Worm (Caenorhabditis elegans) whole organism, midembryonic: ENCODE results near the gene K10C9.4.
A peak's percentile ranks its signal among the peaks of the same experiment; 100 is the strongest.

Experiments
- T22C8.4 ChIP-seq: fragments of 200-800 bp; sonication (Bioruptor generic); IDR thresholded peaks from 2 replicates; pipeline ENCODE4 v1.3.6; 2022; ENCODE audit warnings: missing genetic modification characterization, missing compliant biosample characterization
- cog-1 ChIP-seq: sonication (generic microtip); optimal IDR thresholded peaks from 2 replicates; lab custom pipeline; 2016; ENCODE audit warnings: missing genetic modification characterization, missing compliant biosample characterization
- flt-1 ChIP-seq: fragments of 200-800 bp; sonication (Bioruptor generic); IDR thresholded peaks from 2 replicates; pipeline ENCODE4 v1.3.6; 2022; ENCODE audit warnings: missing genetic modification characterization, missing compliant biosample characterization
- klf-2 ChIP-seq: fragments of 200-800 bp; sonication (Bioruptor generic); conservative IDR thresholded peaks from 2 replicates; pipeline ENCODE4 v1.3.6; 2022; ENCODE audit warnings: missing genetic modification reagents, missing genetic modification characterization, missing compliant biosample characterization
- med-1 ChIP-seq: sonication (generic microtip); optimal IDR thresholded peaks from 2 replicates; lab custom pipeline; 2017; ENCODE audit warnings: missing genetic modification characterization, mild to moderate bottlenecking, missing compliant biosample characterization, antibody characterized with exemption, missing genetic modification reagents; ENCODE audit not compliant: insufficient read depth
- ref-1 ChIP-seq: fragments of 200-800 bp; sonication (Bioruptor generic); conservative IDR thresholded peaks from 2 replicates; pipeline ENCODE4 v1.3.6; 2022; ENCODE audit warnings: missing genetic modification reagents, missing genetic modification characterization, missing compliant biosample characterization
- tab-1 ChIP-seq: fragments of 200-800 bp; sonication (Bioruptor generic); IDR thresholded peaks from 2 replicates; pipeline ENCODE4 v1.3.6; 2022; ENCODE audit warnings: missing genetic modification characterization, missing compliant biosample characterization
- ztf-23 ChIP-seq: fragments of 200-800 bp; sonication (Bioruptor generic); IDR thresholded peaks from 2 replicates; pipeline ENCODE4 v1.3.6; 2022; ENCODE audit warnings: missing genetic modification reagents, missing genetic modification characterization, missing compliant biosample characterization
- ztf-29 ChIP-seq: fragments of 200-800 bp; sonication (Bioruptor generic); IDR thresholded peaks from 2 replicates; pipeline ENCODE4 v1.3.6; 2022; ENCODE audit warnings: missing genetic modification reagents, missing genetic modification characterization, missing compliant biosample characterization

Gene K10C9.4

ce11 chrV:1061295-1061694 lies 8.5 kb upstream of the K10C9.4 start, which contains the start of gene rnst-2:
rnst-2 (plus strand) TSS chrV:1061595.
- no peak for TF ChIP-seq tab-1 (GFP tag; lab: Robert Waterston, UW)
- no peak for TF ChIP-seq med-1
- TF ChIP-seq klf-2 (GFP tag; lab: Robert Waterston, UW): no peak
- TF ChIP-seq cog-1 (tag; lab: Kevin White, UChicago): no peak
- no peak for TF ChIP-seq ztf-23 (GFP tag; lab: Robert Waterston, UW)
- TF ChIP-seq flt-1: no peak
- no peak for TF ChIP-seq ztf-29 (GFP tag; lab: Robert Waterston, UW)
- no peak for TF ChIP-seq T22C8.4 (GFP tag; lab: Robert Waterston, UW)
- no peak for TF ChIP-seq ref-1 (GFP tag; lab: Robert Waterston, UW)

- no peak for TF ChIP-seq flt-1
- TF ChIP-seq tab-1 (GFP tag; lab: Robert Waterston, UW): no peak
- TF ChIP-seq ref-1 (GFP tag; lab: Robert Waterston, UW): no peak
- TF ChIP-seq ztf-23 (GFP tag; lab: Robert Waterston, UW): no peak
- TF ChIP-seq klf-2 (GFP tag; lab: Robert Waterston, UW): no peak
- TF ChIP-seq T22C8.4 (GFP tag; lab: Robert Waterston, UW): no peak
- TF ChIP-seq cog-1 (tag; lab: Kevin White, UChicago): no peak
- no peak for TF ChIP-seq ztf-29 (GFP tag; lab: Robert Waterston, UW)
- TF ChIP-seq med-1: no peak
These were observed 7.5 kb upstream of the K10C9.4 start for ce11 chrV:1060219-1060863.

ce11 chrV:1053385-1053784 lies 571 bp upstream of the K10C9.4 start:
- TF ChIP-seq ztf-23 (GFP tag; lab: Robert Waterston, UW) (no peak), med-1 (no peak), klf-2 (GFP tag; lab: Robert Waterston, UW) (no peak), ref-1 (GFP tag; lab: Robert Waterston, UW) (no peak), cog-1 (tag; lab: Kevin White, UChicago) (no peak), tab-1 (GFP tag; lab: Robert Waterston, UW) (no peak), ztf-29 (GFP tag; lab: Robert Waterston, UW) (no peak), T22C8.4 (GFP tag; lab: Robert Waterston, UW) (no peak), flt-1 (no peak)

- no peak for TF ChIP-seq med-1
- TF ChIP-seq T22C8.4 (GFP tag; lab: Robert Waterston, UW): no peak
- no peak for TF ChIP-seq ref-1 (GFP tag; lab: Robert Waterston, UW)
- TF ChIP-seq klf-2 (GFP tag; lab: Robert Waterston, UW): no peak
- TF ChIP-seq ztf-29 (GFP tag; lab: Robert Waterston, UW): no peak
- no peak for TF ChIP-seq tab-1 (GFP tag; lab: Robert Waterston, UW)
- no peak for TF ChIP-seq cog-1 (tag; lab: Kevin White, UChicago)
- TF ChIP-seq ztf-23 (GFP tag; lab: Robert Waterston, UW): no peak
- no peak for TF ChIP-seq flt-1
These were observed 1.2 kb downstream of the K10C9.4 start for ce11 chrV:1051651-1052050.

- TF ChIP-seq T22C8.4 (GFP tag; lab: Robert Waterston, UW): peak; percentile 21; the same call in 1 of the 2 replicates
- no peak for TF ChIP-seq ref-1 (GFP tag; lab: Robert Waterston, UW)
These were observed 3.5 kb downstream of the K10C9.4 start for ce11 chrV:1049334-1049733.

- TF ChIP-seq flt-1 (no peak), klf-2 (GFP tag; lab: Robert Waterston, UW) (no peak), cog-1 (tag; lab: Kevin White, UChicago) (no peak), med-1 (no peak), ztf-29 (GFP tag; lab: Robert Waterston, UW) (no peak), T22C8.4 (GFP tag; lab: Robert Waterston, UW) (no peak), ref-1 (GFP tag; lab: Robert Waterston, UW) (no peak), tab-1 (GFP tag; lab: Robert Waterston, UW) (no peak), ztf-23 (GFP tag; lab: Robert Waterston, UW) (no peak)
These were observed 4.3 kb downstream of the K10C9.4 start, which contains the start of gene nra-4 for ce11 chrV:1048482-1048881. nra-4 (minus strand) TSS chrV:1048582.

ce11 chrV:1047251-1047650 lies 5.6 kb downstream of the K10C9.4 start:
- TF ChIP-seq med-1: no peak
- TF ChIP-seq tab-1 (GFP tag; lab: Robert Waterston, UW): no peak
- TF ChIP-seq ref-1 (GFP tag; lab: Robert Waterston, UW): no peak
- no peak for TF ChIP-seq klf-2 (GFP tag; lab: Robert Waterston, UW)

ce11 chrV:1038074-1038473 lies 14.7 kb downstream of the K10C9.4 start:
- TF ChIP-seq ref-1 (GFP tag; lab: Robert Waterston, UW) (no peak), klf-2 (GFP tag; lab: Robert Waterston, UW) (no peak), ztf-29 (GFP tag; lab: Robert Waterston, UW) (no peak), ztf-23 (GFP tag; lab: Robert Waterston, UW) (no peak), tab-1 (GFP tag; lab: Robert Waterston, UW) (no peak), cog-1 (tag; lab: Kevin White, UChicago) (no peak), T22C8.4 (GFP tag; lab: Robert Waterston, UW) (no peak)

ce11 chrV:1033304-1033703 lies 19.5 kb downstream of the K10C9.4 start, which contains the start of gene flp-34:
flp-34 (minus strand) TSS chrV:1033404.
- no peak for TF ChIP-seq ztf-29 (GFP tag; lab: Robert Waterston, UW)
- TF ChIP-seq tab-1 (GFP tag; lab: Robert Waterston, UW): no peak
- no peak for TF ChIP-seq klf-2 (GFP tag; lab: Robert Waterston, UW)
- no peak for TF ChIP-seq cog-1 (tag; lab: Kevin White, UChicago)
- no peak for TF ChIP-seq med-1

- TF ChIP-seq flt-1: no peak
- TF ChIP-seq ref-1 (GFP tag; lab: Robert Waterston, UW): no peak
- TF ChIP-seq cog-1 (tag; lab: Kevin White, UChicago): no peak
- no peak for TF ChIP-seq klf-2 (GFP tag; lab: Robert Waterston, UW)
- TF ChIP-seq tab-1 (GFP tag; lab: Robert Waterston, UW): no peak
- no peak for TF ChIP-seq ztf-29 (GFP tag; lab: Robert Waterston, UW)
These were observed 25.8 kb downstream of the K10C9.4 start, which contains the start of gene R09A1.3 for ce11 chrV:1027044-1027443. R09A1.3 (minus strand) TSS chrV:1027074.
